Fruit fly (Drosophila melanogaster) whole organism, embryonic: Measurements from ENCODE around the gene CG32428.

Experiments used
- ATbp ChIP-seq: fragments of 200-800 bp; sonication (Bioruptor generic); optimal IDR thresholded peaks from 2 replicates; lab custom pipeline; 2017; ENCODE audit warnings: missing biosample characterization, mild to moderate bottlenecking, missing genetic modification characterization, missing genetic modification reagents
- Bteb2 ChIP-seq: fragments of 200-800 bp; sonication (Bioruptor generic); optimal IDR thresholded peaks from 2 replicates; lab custom pipeline; 2016; ENCODE audit warnings: missing biosample characterization, missing genetic modification characterization
- CG10543 ChIP-seq: fragments of 200-800 bp; sonication (Bioruptor generic); optimal IDR thresholded peaks from 3 replicates; lab custom pipeline; 2017; ENCODE audit warnings: missing biosample characterization, mild to moderate bottlenecking, missing genetic modification characterization, moderate library complexity
- CG10979 ChIP-seq: fragments of 200-800 bp; sonication (Bioruptor generic); optimal IDR thresholded peaks from 2 replicates; lab custom pipeline; 2018; ENCODE audit warnings: missing biosample characterization, mild to moderate bottlenecking, missing genetic modification characterization, moderate library complexity
- CG11247 ChIP-seq: fragments of 200-800 bp; sonication (Bioruptor generic); IDR thresholded peaks from 2 replicates; pipeline ENCODE4 v1.3.6; 2022; ENCODE audit warnings: missing biosample characterization, missing genetic modification characterization
- CG11456 ChIP-seq: fragments of 200-800 bp; sonication (Bioruptor generic); IDR thresholded peaks from 3 replicates; pipeline ENCODE4 v1.3.6; 2022; ENCODE audit warnings: missing biosample characterization, missing genetic modification characterization
- CG15011 ChIP-seq: fragments of 200-800 bp; sonication (Bioruptor generic); optimal IDR thresholded peaks from 3 replicates; lab custom pipeline; 2018; ENCODE audit warnings: missing biosample characterization, mild to moderate bottlenecking, missing genetic modification characterization
- CG2712 ChIP-seq: fragments of 200-800 bp; optimal IDR thresholded peaks from 3 replicates; lab custom pipeline; 2019; ENCODE audit warnings: missing biosample characterization, mild to moderate bottlenecking, missing genetic modification characterization, moderate library complexity
- CG30020 ChIP-seq: fragments of 200-800 bp; optimal IDR thresholded peaks from 2 replicates; lab custom pipeline; 2019; ENCODE audit warnings: missing biosample characterization, mild to moderate bottlenecking, missing genetic modification characterization, moderate library complexity
- CG31388 ChIP-seq: fragments of 200-800 bp; sonication (Bioruptor generic); optimal IDR thresholded peaks from 2 replicates; lab custom pipeline; 2016; ENCODE audit warnings: missing biosample characterization, missing genetic modification characterization
- CG34376 ChIP-seq: fragments of 200-800 bp; sonication (Bioruptor generic); optimal IDR thresholded peaks from 2 replicates; lab custom pipeline; 2018; ENCODE audit warnings: missing biosample characterization, mild to moderate bottlenecking, missing genetic modification characterization
- CG34422 ChIP-seq: fragments of 200-800 bp; sonication (Bioruptor generic); IDR thresholded peaks from 3 replicates; pipeline ENCODE4 v1.3.6; 2022; ENCODE audit warnings: missing biosample characterization, missing genetic modification characterization
- CG3726 ChIP-seq: fragments of 200-800 bp; sonication (Bioruptor generic); IDR thresholded peaks from 3 replicates; pipeline ENCODE4, ENCODE4 v1.3.6; 2022; ENCODE audit warnings: missing biosample characterization, missing genetic modification characterization
- CG3838 ChIP-seq: fragments of 200-800 bp; sonication (Bioruptor generic); optimal IDR thresholded peaks from 3 replicates; lab custom pipeline; 2016; ENCODE audit warnings: missing biosample characterization, missing genetic modification characterization
- CG4424 ChIP-seq: fragments of 200-800 bp; sonication (Bioruptor generic); optimal IDR thresholded peaks from 3 replicates; lab custom pipeline; 2016; ENCODE audit warnings: missing biosample characterization, missing genetic modification characterization
- CG4617 ChIP-seq: fragments of 200-800 bp; sonication (Bioruptor generic); optimal IDR thresholded peaks from 3 replicates; lab custom pipeline; 2016; ENCODE audit warnings: missing biosample characterization, missing genetic modification characterization, borderline replicate concordance
- CG6175 ChIP-seq: fragments of 200-800 bp; sonication (Bioruptor generic); IDR thresholded peaks from 3 replicates; pipeline ENCODE4 v1.3.6; 2022; ENCODE audit warnings: missing biosample characterization, missing genetic modification characterization
- CG6791 ChIP-seq: fragments of 200-800 bp; sonication (Bioruptor generic); IDR thresholded peaks from 3 replicates; pipeline ENCODE4 v1.3.6; 2022; ENCODE audit warnings: missing biosample characterization, missing genetic modification characterization; ENCODE audit not compliant: partially characterized antibody
- CG8089 ChIP-seq: fragments of 200-800 bp; sonication (Bioruptor generic); optimal IDR thresholded peaks from 3 replicates; lab custom pipeline; 2016; ENCODE audit warnings: missing biosample characterization, missing genetic modification characterization
- D19B ChIP-seq: fragments of 200-800 bp; sonication (Bioruptor generic); optimal IDR thresholded peaks from 2 replicates; lab custom pipeline; 2017; ENCODE audit warnings: missing biosample characterization, mild to moderate bottlenecking, missing genetic modification characterization
- H2.0 ChIP-seq: fragments of 200-800 bp; sonication (Bioruptor generic); IDR thresholded peaks from 2 replicates; pipeline ENCODE4 v1.3.6; 2022; ENCODE audit warnings: missing biosample characterization, missing genetic modification characterization
- Hr51 ChIP-seq, 2 experiments: fragments of 200-800 bp; sonication (Bioruptor generic); optimal IDR thresholded peaks; 2 replicates in 1 of 2; 3 replicates in 1 of 2; lab custom pipeline; 2016 to 2018; ENCODE audit warnings: missing biosample characterization in 2 of 2, missing genetic modification characterization in 2 of 2, mild to moderate bottlenecking in 1 of 2, moderate library complexity in 1 of 2
- Lim3 ChIP-seq: fragments of 200-800 bp; sonication (Bioruptor generic); IDR thresholded peaks from 2 replicates; pipeline ENCODE4 v1.3.6; 2022; ENCODE audit warnings: missing biosample characterization, missing genetic modification characterization
- Nf-YA ChIP-seq: fragments of 200-800 bp; sonication (Bioruptor generic); IDR thresholded peaks from 2 replicates; pipeline ENCODE4 v1.3.6; 2022; ENCODE audit warnings: missing biosample characterization, missing genetic modification characterization
- Nf-YC ChIP-seq: fragments of 200-800 bp; optimal IDR thresholded peaks from 3 replicates; lab custom pipeline; 2019; ENCODE audit warnings: missing biosample characterization, mild to moderate bottlenecking, missing genetic modification characterization, moderate library complexity
- Oli ChIP-seq: fragments of 200-800 bp; sonication (Bioruptor generic); optimal IDR thresholded peaks from 2 replicates; lab custom pipeline; 2018; ENCODE audit warnings: missing biosample characterization, mild to moderate bottlenecking, missing genetic modification characterization, moderate library complexity
- Sox100B ChIP-seq: fragments of 200-800 bp; sonication (Bioruptor generic); optimal IDR thresholded peaks from 3 replicates; lab custom pipeline; 2018; ENCODE audit warnings: missing biosample characterization, mild to moderate bottlenecking, missing genetic modification characterization
- Sox102F ChIP-seq: fragments of 200-800 bp; sonication (Bioruptor generic); optimal IDR thresholded peaks from 2 replicates; lab custom pipeline; 2018; ENCODE audit warnings: missing biosample characterization, mild to moderate bottlenecking, missing genetic modification characterization, moderate library complexity
- Usf ChIP-seq: fragments of 200-800 bp; sonication (Bioruptor generic); optimal IDR thresholded peaks from 2 replicates; lab custom pipeline; 2017; ENCODE audit warnings: missing genotype, missing biosample characterization, missing genetic modification characterization
- bcd ChIP-seq: fragments of 200-800 bp; sonication (Bioruptor generic); optimal IDR thresholded peaks from 2 replicates; lab custom pipeline; 2017; ENCODE audit warnings: missing biosample characterization, mild to moderate bottlenecking, missing genetic modification characterization
- dmrt99B ChIP-seq: fragments of 200-800 bp; sonication (Bioruptor generic); optimal IDR thresholded peaks from 2 replicates; lab custom pipeline; 2018; ENCODE audit warnings: missing biosample characterization, mild to moderate bottlenecking, missing genetic modification characterization, moderate library complexity
- eve ChIP-seq, 2 experiments: fragments of >200 bp; optimal IDR thresholded peaks; 2 replicates each; lab custom pipeline; 2017; ENCODE audit warnings: missing biosample characterization in 2 of 2, missing genetic modification characterization in 2 of 2
- exex ChIP-seq: fragments of 200-800 bp; sonication (Bioruptor generic); optimal IDR thresholded peaks from 4 replicates; lab custom pipeline; 2018; ENCODE audit warnings: missing biosample characterization, mild to moderate bottlenecking, missing genetic modification characterization, moderate library complexity
- fd3F ChIP-seq: fragments of 200-800 bp; sonication (Bioruptor generic); optimal IDR thresholded peaks from 2 replicates; lab custom pipeline; 2018; ENCODE audit warnings: missing biosample characterization, mild to moderate bottlenecking, missing genetic modification characterization, moderate library complexity
- gem ChIP-seq: fragments of 200-800 bp; sonication (Bioruptor generic); optimal IDR thresholded peaks from 2 replicates; lab custom pipeline; 2019; ENCODE audit warnings: missing biosample characterization, mild to moderate bottlenecking, missing genetic modification characterization, moderate library complexity
- gsb ChIP-seq: fragments of 200-800 bp; sonication (Bioruptor generic); IDR thresholded peaks from 2 replicates; pipeline ENCODE4 v1.3.6; 2022; ENCODE audit warnings: missing biosample characterization, missing genetic modification characterization
- inv ChIP-seq: fragments of 200-800 bp; sonication (Bioruptor generic); IDR thresholded peaks from 2 replicates; pipeline ENCODE4 v1.3.6; 2022; ENCODE audit warnings: missing biosample characterization, missing genetic modification characterization; ENCODE audit not compliant: partially characterized antibody
- lola ChIP-seq, 3 experiments: fragments of >200 bp in 2 of 3; fragments of 200-800 bp in 1 of 3; sonication (Bioruptor generic) in 1 of 3; optimal IDR thresholded peaks; 2 replicates each; lab custom pipeline; 2017 to 2019; ENCODE audit warnings: missing biosample characterization in 3 of 3, missing genetic modification characterization in 3 of 3, mild to moderate bottlenecking in 1 of 3, moderate library complexity in 1 of 3
- oc ChIP-seq: fragments of 200-800 bp; sonication (Bioruptor generic); optimal IDR thresholded peaks from 2 replicates; lab custom pipeline; 2018; ENCODE audit warnings: missing biosample characterization, mild to moderate bottlenecking, missing genetic modification characterization, moderate library complexity
- pan ChIP-seq, 4 experiments: fragments of >200 bp in 3 of 4; fragments of 200-800 bp in 1 of 4; sonication (Bioruptor generic) in 1 of 4; optimal IDR thresholded peaks in 3 of 4; IDR thresholded peaks in 1 of 4; 2 replicates each; pipeline versions ENCODE4 v1.3.6 to Lab custom; 2017 to 2022; ENCODE audit warnings: missing biosample characterization in 2 of 4, missing genetic modification characterization in 2 of 4, mixed read lengths in 1 of 4
- prd ChIP-seq, 3 experiments: fragments of >200 bp in 2 of 3; fragments of 200-800 bp in 1 of 3; sonication (Bioruptor generic) in 1 of 3; optimal IDR thresholded peaks in 2 of 3; IDR thresholded peaks in 1 of 3; 2 replicates in 2 of 3; 3 replicates in 1 of 3; pipeline versions ENCODE4 v1.3.6 to Lab custom; 2017 to 2022; ENCODE audit warnings: missing biosample characterization in 1 of 3, missing genetic modification characterization in 1 of 3
- sd ChIP-seq: fragments of 200-800 bp; sonication (Bioruptor generic); optimal IDR thresholded peaks from 3 replicates; lab custom pipeline; 2018; ENCODE audit warnings: missing biosample characterization, mild to moderate bottlenecking, missing genetic modification characterization, moderate library complexity
- sisA ChIP-seq: fragments of 200-800 bp; sonication (Bioruptor generic); IDR thresholded peaks from 2 replicates; pipeline ENCODE4 v1.3.6; 2022; ENCODE audit warnings: missing biosample characterization, missing genetic modification characterization
- stc ChIP-seq: fragments of 200-800 bp; sonication (Bioruptor generic); IDR thresholded peaks from 2 replicates; pipeline ENCODE4 v1.3.6; 2022; ENCODE audit warnings: missing biosample characterization, missing genetic modification characterization
- tll ChIP-seq, 2 experiments: fragments of 200-800 bp in 1 of 2; fragments of >200 bp in 1 of 2; sonication (Bioruptor generic) in 1 of 2; optimal IDR thresholded peaks; 2 replicates each; lab custom pipeline; 2017 to 2019; ENCODE audit warnings: missing biosample characterization in 2 of 2, missing genetic modification characterization in 2 of 2, mild to moderate bottlenecking in 1 of 2, moderate library complexity in 1 of 2
- ttk ChIP-seq: fragments of 200-800 bp; sonication (Bioruptor generic); IDR thresholded peaks from 2 replicates; pipeline ENCODE4 v2.1.2; 2022; ENCODE audit warnings: missing biosample characterization, missing genetic modification characterization
- twi ChIP-seq: fragments of 200-800 bp; optimal IDR thresholded peaks from 2 replicates; lab custom pipeline; 2019; ENCODE audit warnings: missing biosample characterization, mild to moderate bottlenecking, missing genetic modification characterization, moderate library complexity

CG32428 gene

DNA sequence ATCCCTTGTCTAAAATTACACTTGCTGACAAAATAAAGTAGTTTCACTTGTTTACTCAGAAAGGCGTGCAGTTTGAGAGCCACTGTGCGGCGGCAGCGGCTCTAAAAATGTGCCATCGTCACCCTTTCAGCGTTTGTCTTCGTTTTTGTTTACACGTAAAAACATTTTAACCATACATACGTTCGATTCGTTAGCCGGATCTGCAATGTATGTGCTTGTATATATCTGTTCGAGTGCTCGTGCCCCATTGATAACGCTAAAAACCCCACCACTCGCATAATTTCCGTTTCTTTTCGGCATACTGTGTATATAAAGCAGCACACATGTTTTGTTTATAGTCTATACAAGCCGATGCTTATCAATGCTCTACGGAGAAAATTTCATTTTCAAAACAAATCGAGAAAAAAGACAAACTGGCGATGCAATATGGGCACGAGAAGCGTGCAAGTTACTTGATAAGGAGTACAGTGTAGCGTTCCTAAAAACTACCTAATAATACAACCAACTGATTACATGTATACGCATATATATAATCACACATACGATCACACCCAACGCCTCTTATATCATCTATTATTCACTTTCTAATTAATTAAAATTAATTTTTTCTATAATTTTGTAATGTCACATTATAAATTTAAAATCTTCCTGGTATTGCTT lies 43.1 kb upstream of the CG32428 start (continued):
- no peak for TF ChIP-seq D19B
- peak; percentile 16 for TF ChIP-seq CG34376 (GFP tag; lab: Kevin White, UChicago)
- peak; percentile 75 for TF ChIP-seq gem (tag; lab: Kevin White, UChicago)
- no peak for TF ChIP-seq prd (optimal IDR thresholded peaks at IDR 0.05; lab: Kevin White, UChicago)
- peak; percentile 67 for TF ChIP-seq prd (GFP tag; IDR thresholded peaks at IDR 0.05; lab: Robert Waterston, UW)
- TF ChIP-seq CG11456 (GFP tag; lab: Robert Waterston, UW), result no peak
- TF ChIP-seq CG15011 (GFP tag; lab: Kevin White, UChicago), result peak; percentile 35
- no peak for TF ChIP-seq pan (optimal IDR thresholded peaks at IDR 0.05; lab: Kevin White, UChicago)
- TF ChIP-seq pan (GFP tag; optimal IDR thresholded peaks at IDR 0.05 in 1 of 2, IDR thresholded peaks at IDR 0.05 in 1 of 2), result peak in 1 of 2 experiments; percentile 54
- TF ChIP-seq CG10543 (GFP tag; lab: Kevin White, UChicago), result peak; percentile 61
- TF ChIP-seq bcd (GFP tag; lab: Kevin White, UChicago), result peak; percentile 14
- peak in 1 of 3 experiments; percentile 46 for TF ChIP-seq lola (GFP tag; optimal IDR thresholded peaks at IDR 0.05; lab: Kevin White, UChicago)
- no peak for TF ChIP-seq CG8089
- TF ChIP-seq CG3726 (GFP tag; lab: Robert Waterston, UW), result no peak
- peak; percentile 83 for TF ChIP-seq twi
- peak; percentile 62 for TF ChIP-seq Oli (tag; lab: Kevin White, UChicago)
- TF ChIP-seq Nf-YC (tag; lab: Kevin White, UChicago), result no peak
- no peak for TF ChIP-seq Bteb2 (GFP tag; lab: Kevin White, UChicago)
- TF ChIP-seq CG4617, result no peak
- TF ChIP-seq stc, result peak; percentile 13; the same call in 1 of the 2 replicates
- peak; percentile 36 for TF ChIP-seq ATbp
- TF ChIP-seq Usf (GFP tag; lab: Kevin White, UChicago), result peak; percentile 15
- TF ChIP-seq exex (tag; lab: Kevin White, UChicago), result peak; percentile 29
- TF ChIP-seq eve (GFP tag; optimal IDR thresholded peaks at IDR 0.05; lab: Kevin White, UChicago), result peak in 1 of 2 experiments; percentile 72
- peak; percentile 62; the same call in 1 of the 3 replicates for TF ChIP-seq CG6791 (GFP tag; lab: Robert Waterston, UW)
- TF ChIP-seq oc (tag; lab: Kevin White, UChicago), result no peak
- peak; percentile 1 for TF ChIP-seq fd3F (GFP tag; lab: Kevin White, UChicago)
- TF ChIP-seq CG3838 (GFP tag; lab: Kevin White, UChicago), result no peak
- no peak for TF ChIP-seq CG6175 (GFP tag; lab: Robert Waterston, UW)
- TF ChIP-seq CG11247, result no peak
- peak; percentile 45; the same call in 1 of the 2 replicates for TF ChIP-seq ttk (GFP tag; lab: Robert Waterston, UW)
- peak; percentile 35 for TF ChIP-seq CG4424
- TF ChIP-seq CG10979 (tag; lab: Kevin White, UChicago), result peak; percentile 59
- TF ChIP-seq sisA, result peak; percentile 38; the same call in 1 of the 2 replicates
- TF ChIP-seq H2.0, result peak; percentile 29; the same call in 1 of the 2 replicates
- no peak for TF ChIP-seq tll (GFP tag; optimal IDR thresholded peaks at IDR 0.05; lab: Kevin White, UChicago)
- peak; percentile 67 for TF ChIP-seq Sox102F (GFP tag; lab: Kevin White, UChicago)
- peak; percentile 67 for TF ChIP-seq CG2712 (tag; lab: Kevin White, UChicago)
- TF ChIP-seq CG34422 (GFP tag; lab: Robert Waterston, UW), result no peak
- TF ChIP-seq gsb, result no peak
- peak; percentile 57 for TF ChIP-seq Sox100B (GFP tag; lab: Kevin White, UChicago)
- TF ChIP-seq inv, result no peak
- peak in 1 of 2 experiments; percentile 71 for TF ChIP-seq Hr51 (GFP tag; optimal IDR thresholded peaks at IDR 0.05; lab: Kevin White, UChicago)
- TF ChIP-seq CG30020 (tag; lab: Kevin White, UChicago), result peak; percentile 10
- no peak for TF ChIP-seq Lim3 (GFP tag; lab: Robert Waterston, UW)
- no peak for TF ChIP-seq Nf-YA
- peak; percentile 31 for TF ChIP-seq sd (tag; lab: Kevin White, UChicago)
- TF ChIP-seq dmrt99B, result peak; percentile 41
- TF ChIP-seq CG31388 (GFP tag; lab: Kevin White, UChicago), result no peak
